Worm (Caenorhabditis elegans): ENCODE data around the gene C05D9.4.

Gene C05D9.4

ce11 chrX:1128503-1129036 lies 20.7 kb downstream of the C05D9.4 start, which contains the start of gene snx-1:
Gene snx-1, plus strand, starts transcription at chrX:1128986.
- TF ChIP-seq W03F9.2 (tag; optimal IDR thresholded peaks at IDR 0.05): peak; percentile 5
- no peak for TF ChIP-seq dao-5 (tag; optimal IDR thresholded peaks at IDR 0.05)

- TF ChIP-seq dao-5 (tag; optimal IDR thresholded peaks at IDR 0.05) (no peak), W03F9.2 (tag; optimal IDR thresholded peaks at IDR 0.05) (no peak), him-1 (tag; optimal IDR thresholded peaks at IDR 0.05) (no peak)
Measured at ce11 chrX:1141617-1142016, 33.8 kb downstream of the C05D9.4 start.

ce11 chrX:1147394-1147793 lies 39.5 kb downstream of the C05D9.4 start:
- TF ChIP-seq dao-5 (tag; optimal IDR thresholded peaks at IDR 0.05) (no peak), W03F9.2 (tag; optimal IDR thresholded peaks at IDR 0.05) (no peak), him-1 (tag; optimal IDR thresholded peaks at IDR 0.05) (no peak)

ce11 chrX:1148438-1148837 lies 40.6 kb downstream of the C05D9.4 start, which contains the start of the genes R193.2 and R193.6:
Gene R193.2, minus strand, starts transcription at chrX:1148585.
Gene R193.6, plus strand, starts transcription at chrX:1148787.
- TF ChIP-seq dao-5 (tag; optimal IDR thresholded peaks at IDR 0.05) (no peak), him-1 (tag; optimal IDR thresholded peaks at IDR 0.05) (no peak)

ce11 chrX:1154648-1155047 lies 46.8 kb downstream of the C05D9.4 start, which contains the start of gene R193.1:
Gene R193.1, plus strand, starts transcription at chrX:1154948.
- no peak for TF ChIP-seq W03F9.2 (tag; optimal IDR thresholded peaks at IDR 0.05)
- TF ChIP-seq dao-5 (tag; optimal IDR thresholded peaks at IDR 0.05): no peak
- TF ChIP-seq him-1 (tag; optimal IDR thresholded peaks at IDR 0.05): no peak
